Worm (Caenorhabditis elegans): ENCODE data around the gene acd-4.

ce11 chrV:8660475-8660874 is 22.5 kb downstream of the acd-4 start:
- TF ChIP-seq zag-1 (tag; optimal IDR thresholded peaks at IDR 0.05), result no peak
- no peak for TF ChIP-seq nhr-237 (tag; optimal IDR thresholded peaks at IDR 0.05)
